Fruit fly (Drosophila melanogaster): Measurements from ENCODE around the gene nkd.

nkd gene

DNA sequence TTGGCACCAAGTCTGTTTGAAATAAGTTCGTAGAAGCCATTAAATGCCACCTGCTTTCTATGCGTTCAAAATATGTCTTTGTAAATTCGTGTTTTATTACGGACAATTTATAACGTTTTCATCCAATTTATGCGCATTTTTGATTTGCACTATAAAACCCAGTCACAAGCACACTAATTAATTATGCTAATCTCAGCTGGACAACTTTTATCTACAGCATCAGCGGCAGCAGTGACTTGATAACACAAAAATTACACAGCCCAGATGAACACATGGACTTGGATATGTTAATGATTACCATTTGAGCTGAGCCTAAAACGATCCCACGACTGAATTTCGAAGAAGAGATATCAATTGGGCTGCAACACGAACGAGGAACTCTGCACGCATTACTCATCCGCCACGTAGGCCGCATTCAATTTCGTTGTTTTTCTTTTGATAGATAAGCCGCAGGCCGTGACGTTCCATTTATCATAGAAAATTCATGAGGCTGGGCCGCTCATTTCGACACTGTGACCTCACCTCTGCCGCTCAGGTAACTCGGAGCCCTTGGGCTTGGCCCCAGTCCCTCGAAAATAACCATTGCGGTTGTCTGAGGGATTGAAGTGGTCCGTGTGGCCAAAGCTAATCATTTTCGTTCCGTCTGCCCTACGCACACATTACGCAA is 32.0 kb downstream of the nkd start (continued):
- TF ChIP-seq Eip74EF (GFP tag; optimal IDR thresholded peaks at IDR 0.05) (peak in 1 of 2 experiments; percentile 22), bab2 (GFP tag; optimal IDR thresholded peaks at IDR 0.05) (no peak), oc (tag; optimal IDR thresholded peaks at IDR 0.05) (peak; percentile 77), CG2199 (GFP tag; IDR thresholded peaks at IDR 0.05) (0 out of 3 replicates have a peak, but pooled peaks have one; percentile 67), Xrp1 (GFP tag; IDR thresholded peaks at IDR 0.05) (no peak), Lim3 (GFP tag; IDR thresholded peaks at IDR 0.05) (no peak), chinmo (GFP tag; IDR thresholded peaks at IDR 0.05; ENCODE audit: partially characterized antibody) (peak; percentile 78; the same call in 1 of the 4 replicates), CG15269 (tag; optimal IDR thresholded peaks at IDR 0.05) (peak; percentile 50), CG7987 (GFP tag; optimal IDR thresholded peaks at IDR 0.05) (no peak), chm (GFP tag; IDR thresholded peaks at IDR 0.05) (0 out of 2 replicates have a peak, but pooled peaks have one; percentile 16), Awh (GFP tag; IDR thresholded peaks at IDR 0.05) (peak; percentile 95)

DNA sequence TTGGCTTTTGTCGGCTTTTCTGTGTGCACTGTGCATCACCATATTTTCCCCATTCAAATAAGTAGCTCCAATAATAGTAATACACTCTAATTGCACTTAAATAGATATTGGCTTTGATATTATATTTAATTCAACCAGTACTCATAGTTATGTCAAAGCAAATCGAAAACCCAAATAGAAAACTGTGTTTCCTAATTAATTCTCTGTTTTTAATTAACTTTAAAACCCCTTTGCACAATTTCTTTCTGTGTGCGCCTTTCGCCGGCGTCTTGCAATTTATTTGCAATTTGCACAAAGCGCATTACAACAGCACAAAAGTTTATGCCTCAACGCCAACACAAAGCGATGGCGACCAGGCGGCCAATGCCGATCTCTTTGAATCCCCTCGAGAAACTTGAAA is 34.1 kb downstream of the nkd start:
- TF ChIP-seq CG18476 (GFP tag; optimal IDR thresholded peaks at IDR 0.05) (no peak), Hmx (GFP tag; optimal IDR thresholded peaks at IDR 0.05) (no peak), Drgx (GFP tag; IDR thresholded peaks at IDR 0.05) (peak; percentile 66; the same call in 1 of the 2 replicates), Dek (tag; optimal IDR thresholded peaks at IDR 0.05) (no peak), Atf3 (GFP tag; optimal IDR thresholded peaks at IDR 0.05) (no peak), ara (GFP tag; IDR thresholded peaks at IDR 0.05) (no peak), CG1832 (GFP tag; optimal IDR thresholded peaks at IDR 0.05) (no peak), CG1603 (tag; optimal IDR thresholded peaks at IDR 0.05) (no peak), sens (GFP tag) (peak; percentile 40), ken (GFP tag; IDR thresholded peaks at IDR 0.05) (no peak), CG4820 (GFP tag; optimal IDR thresholded peaks at IDR 0.05) (no peak), exex (tag; optimal IDR thresholded peaks at IDR 0.05) (no peak)

DNA sequence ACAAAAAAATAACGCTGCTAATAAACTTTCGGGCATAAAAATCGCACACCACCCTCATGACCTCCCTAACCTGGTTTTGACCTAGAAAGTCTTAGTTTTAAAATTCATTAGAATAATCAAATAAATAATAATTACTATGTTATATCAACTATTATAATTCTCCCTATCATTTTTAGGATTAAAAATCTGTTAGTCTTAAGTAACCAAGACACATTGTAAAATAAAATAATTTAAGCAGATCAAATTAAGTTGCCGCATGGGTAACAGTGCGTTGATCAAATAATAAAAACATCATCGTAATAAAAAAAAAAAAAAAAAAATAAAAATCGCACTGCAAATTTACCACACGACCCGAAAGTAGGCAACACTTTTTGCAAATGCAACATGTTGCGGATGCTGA is 36.4 kb downstream of the nkd start:
- TF ChIP-seq CG11504 (tag; optimal IDR thresholded peaks at IDR 0.05): peak; percentile 99
- TF ChIP-seq CG5180 (GFP tag; optimal IDR thresholded peaks at IDR 0.05): peak; percentile 55

DNA sequence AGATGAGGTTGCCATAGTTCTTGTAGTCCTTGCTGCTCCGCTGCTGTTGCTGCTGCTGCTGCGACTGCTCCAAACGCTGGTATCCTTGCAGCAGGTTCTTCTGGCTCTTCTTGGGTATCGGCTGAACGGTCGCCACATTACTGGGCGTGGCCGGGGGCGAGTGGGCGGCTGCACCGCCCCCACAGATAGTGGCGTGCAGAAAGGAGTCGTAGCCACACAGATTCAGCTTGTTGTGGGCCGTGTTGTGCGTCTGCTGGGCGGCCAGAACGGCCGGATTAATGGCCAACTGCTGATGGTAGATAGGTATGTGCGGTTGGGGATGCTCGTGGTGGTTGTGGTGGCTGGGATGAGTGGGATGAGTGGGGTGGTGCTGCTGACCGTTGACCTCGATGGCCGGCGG is 39.9 kb downstream of the nkd start:
- TF ChIP-seq Ets65A (GFP tag) (peak; percentile 90), sens (GFP tag) (peak; percentile 70), chif (GFP tag; optimal IDR thresholded peaks at IDR 0.05) (no peak), Med (GFP tag) (peak; percentile 63)

DNA sequence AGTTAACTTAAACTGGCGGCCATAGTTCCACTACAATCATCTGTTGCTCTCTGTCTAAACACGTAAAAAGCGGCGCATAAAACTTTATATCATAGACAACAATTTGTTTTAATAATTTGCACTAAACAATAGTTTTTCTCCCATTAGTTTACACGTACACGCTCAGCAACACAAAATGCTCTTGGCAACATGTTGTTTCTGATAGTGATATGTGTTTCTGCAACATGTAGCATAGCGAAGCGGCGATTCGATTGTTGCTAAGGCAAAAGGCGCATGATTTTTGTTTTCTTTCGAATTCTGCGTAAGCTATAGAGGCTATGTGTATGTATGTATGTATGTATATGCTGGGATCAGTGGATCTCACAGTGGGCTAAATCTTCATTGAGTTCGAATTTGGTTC is 41.1 kb downstream of the nkd start:
- TF ChIP-seq CG2199 (GFP tag; IDR thresholded peaks at IDR 0.05): 0 out of 3 replicates have a peak, but pooled peaks have one; percentile 73
- no peak for TF ChIP-seq en (GFP tag; optimal IDR thresholded peaks at IDR 0.05)
- peak; percentile 99 for TF ChIP-seq CG11504 (tag; optimal IDR thresholded peaks at IDR 0.05)

DNA sequence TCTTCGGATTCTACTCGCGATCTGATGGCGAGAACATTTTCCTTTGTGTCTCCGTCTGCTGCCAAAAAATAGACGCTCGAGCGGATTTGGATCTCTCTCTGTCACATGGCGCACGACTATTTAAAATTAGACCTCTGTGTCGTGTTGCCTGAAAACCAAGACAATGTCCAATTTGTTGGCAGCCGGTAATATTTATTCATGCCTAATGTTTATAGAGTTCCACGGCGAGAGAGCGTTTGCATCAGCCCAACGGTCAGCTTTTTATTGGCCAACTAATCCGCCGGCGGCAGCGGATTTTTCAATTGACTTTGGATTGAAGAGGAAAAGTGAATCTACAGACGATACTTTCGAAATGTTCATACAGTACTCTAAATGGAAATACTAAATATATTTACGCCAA is 42.0 kb downstream of the nkd start, which contains the start of gene SmydA-2:
Gene SmydA-2, minus strand, starts transcription at position 33 of the 400 bp plus-strand sequence.
- TF ChIP-seq CG11504 (tag; optimal IDR thresholded peaks at IDR 0.05) (peak; percentile 50), sob (GFP tag; IDR thresholded peaks at IDR 0.05) (peak; percentile 16; the same call in 1 of the 2 replicates), ci (GFP tag; IDR thresholded peaks at IDR 0.05) (peak; percentile 52; the same call in 1 of the 3 replicates), CG8765 (GFP tag; IDR thresholded peaks at IDR 0.05) (no peak), dimm (GFP tag; IDR thresholded peaks at IDR 0.05) (no peak), hkb (optimal IDR thresholded peaks at IDR 0.05) (peak; percentile 20), hkb (GFP tag; IDR thresholded peaks at IDR 0.05) (no peak), Atf6 (GFP tag; IDR thresholded peaks at IDR 0.05) (no peak), Med (GFP tag) (peak; percentile 58), Ptx1 (GFP tag; IDR thresholded peaks at IDR 0.05) (no peak)
